Fruit fly (Drosophila melanogaster) whole organism, wandering third instar larva: Measurements from ENCODE around the gene CG42393.

Experiments
- Dif ChIP-seq: fragments of 200-275, 200-300 bp; sonication (Bioruptor generic); optimal IDR thresholded peaks from 2 replicates; lab custom pipeline; 2018; ENCODE audit warnings: missing biosample characterization, missing genetic modification characterization; ENCODE audit not compliant: partially characterized antibody
- Hr83 ChIP-seq: fragments of 200-300 bp; sonication (Bioruptor generic); optimal IDR thresholded peaks from 2 replicates; lab custom pipeline; 2016; ENCODE audit warnings: missing biosample characterization, mild to moderate bottlenecking, missing genetic modification characterization, moderate library complexity; ENCODE audit not compliant: poor library complexity, severe bottlenecking
- Mio ChIP-seq: sonication (Bioruptor generic); optimal IDR thresholded peaks from 2 replicates; lab custom pipeline; 2016; ENCODE audit warnings: missing biosample characterization, missing genetic modification characterization
- Rel ChIP-seq, 2 experiments: fragments of 200-800 bp; sonication (Bioruptor generic) in 1 of 2; optimal IDR thresholded peaks; 2 replicates in 1 of 2; 3 replicates in 1 of 2; lab custom pipeline; 2016 to 2019; ENCODE audit warnings: mild to moderate bottlenecking in 2 of 2, missing biosample characterization in 2 of 2, missing genetic modification characterization in 2 of 2, moderate library complexity in 1 of 2
- br ChIP-seq: fragments of 200-800 bp; sonication (Bioruptor generic); optimal IDR thresholded peaks from 2 replicates; lab custom pipeline; 2016; ENCODE audit warnings: missing biosample characterization, missing genetic modification characterization
- brk ChIP-seq: fragments of 200-800 bp; sonication (Bioruptor generic); optimal IDR thresholded peaks from 2 replicates; lab custom pipeline; 2016; ENCODE audit warnings: missing biosample characterization, mild to moderate bottlenecking, missing genetic modification characterization
- dmrt93B ChIP-seq: fragments of 200-800 bp; sonication (Bioruptor generic); optimal IDR thresholded peaks from 2 replicates; lab custom pipeline; 2018; ENCODE audit warnings: missing biosample characterization, mild to moderate bottlenecking, missing genetic modification characterization
- lola ChIP-seq: fragments of >200 bp; optimal IDR thresholded peaks from 2 replicates; lab custom pipeline; 2017; ENCODE audit warnings: missing biosample characterization, missing genetic modification characterization
- pan ChIP-seq: fragments of >200 bp; optimal IDR thresholded peaks from 2 replicates; lab custom pipeline; 2017
- psq ChIP-seq: fragments of 200-800 bp; sonication (Bioruptor generic); optimal IDR thresholded peaks from 3 replicates; lab custom pipeline; 2017; ENCODE audit warnings: missing biosample characterization, mild to moderate bottlenecking, missing genetic modification characterization, moderate library complexity

DNA sequence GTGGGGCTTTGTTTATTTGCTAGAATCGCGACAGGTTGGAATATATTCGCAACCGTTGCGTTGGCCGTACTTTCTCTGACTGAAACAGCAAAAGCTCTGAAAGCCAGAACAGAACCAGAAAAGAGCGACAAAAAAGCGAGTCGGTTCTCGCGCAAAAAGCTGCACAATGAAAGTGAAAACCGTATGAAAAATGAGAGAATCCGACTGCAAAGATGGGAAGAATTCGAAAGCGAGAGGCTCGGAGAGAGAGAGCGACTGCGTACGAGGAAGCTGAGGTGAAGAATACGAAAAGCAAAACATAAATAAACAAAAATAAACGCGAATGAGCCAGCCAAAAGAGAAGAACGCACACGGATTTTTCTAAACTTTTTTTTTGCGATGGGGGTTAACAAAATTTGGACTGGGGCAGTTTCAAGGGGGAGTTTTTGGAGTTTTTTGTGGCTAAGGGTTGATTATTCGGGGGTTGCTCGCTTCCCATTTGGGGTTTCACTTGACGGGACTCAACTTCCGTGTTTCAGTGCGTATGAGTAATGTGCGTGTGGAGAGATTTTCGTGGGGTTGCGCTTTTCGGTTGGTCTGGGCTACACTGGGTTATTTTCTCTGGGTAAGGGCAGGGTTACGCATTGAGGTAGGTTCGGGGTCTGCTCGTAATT is 19.3 kb downstream of the CG42393 start:
- no peak for TF ChIP-seq Hr83 (GFP tag; lab: Kevin White, UChicago)
- no peak for TF ChIP-seq dmrt93B
- TF ChIP-seq psq (GFP tag; lab: Kevin White, UChicago), result peak; percentile 83
- no peak for TF ChIP-seq pan
- no peak for TF ChIP-seq Rel (GFP tag; optimal IDR thresholded peaks at IDR 0.05; lab: Kevin White, UChicago)
- TF ChIP-seq Rel (tag; optimal IDR thresholded peaks at IDR 0.05; lab: Kevin White, UChicago), result peak; percentile 9
- TF ChIP-seq Dif (GFP tag; lab: Kevin White, UChicago), result peak; percentile 80
- TF ChIP-seq br (GFP tag; lab: Kevin White, UChicago), result no peak
- TF ChIP-seq lola (GFP tag; lab: Kevin White, UChicago), result no peak
- TF ChIP-seq brk, result no peak
- no peak for TF ChIP-seq Mio (GFP tag; lab: Kevin White, UChicago)
